Fruit fly (Drosophila melanogaster): ENCODE measurements around the gene CG2611.

- TF ChIP-seq Rel (GFP tag; optimal IDR thresholded peaks at IDR 0.05) (no peak), Rel (tag; optimal IDR thresholded peaks at IDR 0.05) (no peak), ey (GFP tag; optimal IDR thresholded peaks at IDR 0.05) (no peak), Hr83 (GFP tag; optimal IDR thresholded peaks at IDR 0.05; ENCODE audit: poor library complexity, severe bottlenecking) (no peak), rgr (GFP tag; optimal IDR thresholded peaks at IDR 0.05) (no peak), CrebA (GFP tag; optimal IDR thresholded peaks at IDR 0.05; ENCODE audit: borderline replicate concordance) (no peak), h (GFP tag; optimal IDR thresholded peaks at IDR 0.05) (no peak), OdsH (GFP tag; optimal IDR thresholded peaks at IDR 0.05) (no peak)
Observed at dm6 chr2L:20601282-20601681, 48.7 kb upstream of the CG2611 start.

Measured in whole organism, wandering third instar larva.